Worm (Caenorhabditis elegans) whole organism, early embryonic: ENCODE results near the gene pxl-1.

Source experiments
- B0310.2 ChIP-seq: sonication (generic microtip); optimal IDR thresholded peaks from 2 replicates; lab custom pipeline; 2016; ENCODE audit warnings: mild to moderate bottlenecking, missing genetic modification characterization, missing compliant biosample characterization
- F13C5.2 ChIP-seq: sonication (generic microtip); optimal IDR thresholded peaks from 2 replicates; lab custom pipeline; 2017; ENCODE audit warnings: mild to moderate bottlenecking, missing genetic modification characterization, inconsistent platforms, missing compliant biosample characterization
- aly-1 ChIP-seq: sonication (generic microtip); optimal IDR thresholded peaks from 2 replicates; lab custom pipeline; 2016; ENCODE audit warnings: missing genetic modification characterization, missing compliant biosample characterization
- ama-1 ChIP-seq: fragments of 150-350 bp; optimal IDR thresholded peaks from 2 replicates; lab custom pipeline; 2014
- ceh-13 ChIP-seq: fragments of 200-800 bp; sonication (Bioruptor generic); optimal IDR thresholded peaks from 2 replicates; lab custom pipeline; 2018; ENCODE audit warnings: mild to moderate bottlenecking, missing genetic modification characterization, missing compliant biosample characterization
- ceh-36 ChIP-seq: sonication (generic microtip); optimal IDR thresholded peaks from 2 replicates; lab custom pipeline; 2016; ENCODE audit warnings: missing genetic modification characterization, inconsistent platforms, missing compliant biosample characterization
- ets-7 ChIP-seq: sonication (generic microtip); optimal IDR thresholded peaks from 2 replicates; lab custom pipeline; 2016; ENCODE audit warnings: missing genotype, missing genetic modification characterization, missing compliant biosample characterization
- flt-1 ChIP-seq: fragments of 200-800 bp; sonication (Bioruptor generic); IDR thresholded peaks from 2 replicates; pipeline ENCODE4 v1.3.6; 2022; ENCODE audit warnings: missing genetic modification characterization, missing compliant biosample characterization
- hmbx-1 ChIP-seq: sonication (generic microtip); optimal IDR thresholded peaks from 2 replicates; lab custom pipeline; 2016; ENCODE audit warnings: mild to moderate bottlenecking, missing genetic modification characterization, missing compliant biosample characterization
- hmg-4 ChIP-seq: fragments of 200-800 bp; sonication (Bioruptor generic); optimal IDR thresholded peaks from 2 replicates; lab custom pipeline; 2018; ENCODE audit warnings: mild to moderate bottlenecking, missing genetic modification characterization, missing compliant biosample characterization
- hnd-1 ChIP-seq: sonication (generic microtip); optimal IDR thresholded peaks from 2 replicates; lab custom pipeline; 2016; ENCODE audit warnings: missing genetic modification characterization, missing compliant biosample characterization
- pes-1 ChIP-seq: fragments of 200-800 bp; sonication (Bioruptor generic); IDR thresholded peaks from 2 replicates; pipeline ENCODE4 v1.3.6; 2022; ENCODE audit warnings: missing genetic modification reagents, missing genetic modification characterization, missing compliant biosample characterization
- scrt-1 ChIP-seq: fragments of 200-800 bp; sonication (Bioruptor generic); IDR thresholded peaks from 2 replicates; pipeline ENCODE4 v1.3.6; 2022; ENCODE audit warnings: missing genetic modification characterization, missing compliant biosample characterization
- sea-1 ChIP-seq: fragments of 200-800 bp; sonication (Bioruptor generic); conservative IDR thresholded peaks from 2 replicates; pipeline ENCODE4 v1.3.6; 2022; ENCODE audit warnings: missing genetic modification characterization, missing compliant biosample characterization
- tbx-11 ChIP-seq: fragments of 200-800 bp; sonication (Bioruptor generic); IDR thresholded peaks from 2 replicates; pipeline ENCODE4 v1.3.6; 2022; ENCODE audit warnings: missing genetic modification characterization, missing compliant biosample characterization
- tbx-37 ChIP-seq: fragments of 200-800 bp; sonication (Bioruptor generic); conservative IDR thresholded peaks from 2 replicates; pipeline ENCODE4 v1.3.6; 2022; ENCODE audit warnings: missing genetic modification reagents, missing genetic modification characterization, missing compliant biosample characterization
- tra-4 ChIP-seq: sonication (generic microtip); optimal IDR thresholded peaks from 2 replicates; lab custom pipeline; 2017; ENCODE audit warnings: missing genetic modification characterization, missing compliant biosample characterization

The pxl-1 gene

ce11 chrIII:5895913-5896312 is at the start of gene pxl-1:
TSS of gene pxl-1 (minus strand) at chrIII:5896013.
- no peak for TF ChIP-seq tra-4 (tag; lab: Kevin White, UChicago)
- TF ChIP-seq flt-1 (GFP tag; lab: Robert Waterston, UW), result no peak
- TF ChIP-seq F13C5.2 (tag; lab: Kevin White, UChicago), result no peak
- no peak for TF ChIP-seq tbx-37 (GFP tag; lab: Robert Waterston, UW)

- TF ChIP-seq sea-1 (peak; percentile 18; the same call in 1 of the 2 replicates), hmg-4 (peak; percentile 12), B0310.2 (tag; lab: Kevin White, UChicago) (no peak), flt-1 (GFP tag; lab: Robert Waterston, UW) (peak; percentile 20; the same call in 1 of the 2 replicates)
These were observed 47.8 kb upstream of the pxl-1 start for ce11 chrIII:5943368-5944180.

ce11 chrIII:5942104-5942503 is 46.3 kb upstream of the pxl-1 start:
- TF ChIP-seq hmbx-1 (tag; lab: Kevin White, UChicago), result no peak
- no peak for TF ChIP-seq tra-4 (tag; lab: Kevin White, UChicago)
- no peak for TF ChIP-seq ets-7 (tag; lab: Kevin White, UChicago)
- no peak for TF ChIP-seq sea-1
- no peak for TF ChIP-seq scrt-1 (GFP tag; lab: Robert Waterston, UW)
- no peak for TF ChIP-seq ceh-36 (tag; lab: Kevin White, UChicago)

ce11 chrIII:5940525-5940974 is 44.7 kb upstream of the pxl-1 start:
- TF ChIP-seq tbx-11 (peak; percentile 5; the same call in 1 of the 2 replicates), tbx-37 (GFP tag; lab: Robert Waterston, UW) (no peak), flt-1 (GFP tag; lab: Robert Waterston, UW) (0 out of 2 replicates have a peak, but pooled peaks have one; percentile 30), ets-7 (tag; lab: Kevin White, UChicago) (no peak), scrt-1 (GFP tag; lab: Robert Waterston, UW) (0 out of 2 replicates have a peak, but pooled peaks have one; percentile 8), ceh-13 (GFP tag; lab: Kevin White, UChicago) (no peak), ama-1 (lab: Kevin White, UChicago) (no peak), hmg-4 (no peak), ceh-36 (tag; lab: Kevin White, UChicago) (no peak), tra-4 (tag; lab: Kevin White, UChicago) (no peak), hmbx-1 (tag; lab: Kevin White, UChicago) (no peak), F13C5.2 (tag; lab: Kevin White, UChicago) (no peak), pes-1 (GFP tag; lab: Robert Waterston, UW) (no peak; the same call in 1 of the 2 replicates)

- no peak for TF ChIP-seq pes-1 (GFP tag; lab: Robert Waterston, UW)
- no peak for TF ChIP-seq sea-1
- TF ChIP-seq ama-1 (lab: Kevin White, UChicago), result no peak
- no peak for TF ChIP-seq tra-4 (tag; lab: Kevin White, UChicago)
- no peak for TF ChIP-seq tbx-37 (GFP tag; lab: Robert Waterston, UW)
- TF ChIP-seq flt-1 (GFP tag; lab: Robert Waterston, UW), result peak; percentile 31; the same call in 1 of the 2 replicates
These were observed 43.9 kb upstream of the pxl-1 start, which contains the start of gene ubq-1 for ce11 chrIII:5939453-5940296. TSS of gene ubq-1 (plus strand) at chrIII:5940254.

ce11 chrIII:5938790-5939452 is 43.1 kb upstream of the pxl-1 start:
- no peak for TF ChIP-seq sea-1
- TF ChIP-seq scrt-1 (GFP tag; lab: Robert Waterston, UW), result no peak
- TF ChIP-seq flt-1 (GFP tag; lab: Robert Waterston, UW), result no peak
- no peak for TF ChIP-seq ceh-36 (tag; lab: Kevin White, UChicago)
- TF ChIP-seq tra-4 (tag; lab: Kevin White, UChicago), result no peak
- no peak for TF ChIP-seq hnd-1
- TF ChIP-seq F13C5.2 (tag; lab: Kevin White, UChicago), result no peak
- TF ChIP-seq tbx-37 (GFP tag; lab: Robert Waterston, UW), result no peak

ce11 chrIII:5938013-5938412 is 42.2 kb upstream of the pxl-1 start:
- no peak for TF ChIP-seq ets-7 (tag; lab: Kevin White, UChicago)
- TF ChIP-seq tbx-37 (GFP tag; lab: Robert Waterston, UW), result no peak
- no peak for TF ChIP-seq hnd-1
- no peak for TF ChIP-seq ama-1 (lab: Kevin White, UChicago)
- no peak for TF ChIP-seq tra-4 (tag; lab: Kevin White, UChicago)
- TF ChIP-seq ceh-36 (tag; lab: Kevin White, UChicago), result no peak
- TF ChIP-seq pes-1 (GFP tag; lab: Robert Waterston, UW), result no peak
- TF ChIP-seq F13C5.2 (tag; lab: Kevin White, UChicago), result no peak
- TF ChIP-seq scrt-1 (GFP tag; lab: Robert Waterston, UW), result no peak
- TF ChIP-seq sea-1, result no peak
- TF ChIP-seq ceh-13 (GFP tag; lab: Kevin White, UChicago), result no peak
- no peak for TF ChIP-seq hmbx-1 (tag; lab: Kevin White, UChicago)
- TF ChIP-seq flt-1 (GFP tag; lab: Robert Waterston, UW), result no peak
- no peak for TF ChIP-seq tbx-11
- no peak for TF ChIP-seq B0310.2 (tag; lab: Kevin White, UChicago)
- TF ChIP-seq aly-1 (tag; lab: Kevin White, UChicago), result no peak
